Worm (Caenorhabditis elegans) whole organism, L4 larva: ENCODE data around the gene srxa-15.

Experiments
- T26A8.4 ChIP-seq: fragments of 200-800 bp; sonication (Bioruptor generic); IDR thresholded peaks from 2 replicates; pipeline ENCODE4 v1.3.6; 2022; ENCODE audit warnings: missing genetic modification characterization, missing compliant biosample characterization
- Y48G9A.11 ChIP-seq: fragments of 200-800 bp; sonication (Bioruptor generic); IDR thresholded peaks from 2 replicates; pipeline ENCODE4 v1.3.6; 2022; ENCODE audit warnings: missing genetic modification reagents, missing genetic modification characterization, missing compliant biosample characterization
- aha-1 ChIP-seq: fragments of 150-350 bp; peaks from one replicate; lab custom pipeline; 2014; ENCODE audit warnings: missing biosample characterization, missing genetic modification characterization
- aly-2 ChIP-seq: sonication (generic microtip); optimal IDR thresholded peaks from 2 replicates; lab custom pipeline; 2018; ENCODE audit warnings: missing biosample characterization, missing genetic modification characterization
- arid-1 ChIP-seq: fragments of 200-800 bp; sonication (Bioruptor generic); conservative IDR thresholded peaks from 2 replicates; pipeline ENCODE4 v1.3.6; 2022; ENCODE audit warnings: missing genetic modification reagents, missing genetic modification characterization, missing compliant biosample characterization
- dmd-6 ChIP-seq: fragments of 200-800 bp; sonication (Bioruptor generic); IDR thresholded peaks from 2 replicates; pipeline ENCODE4 v1.3.6; 2022; ENCODE audit warnings: missing genetic modification reagents, missing genetic modification characterization, missing compliant biosample characterization
- duxl-1 ChIP-seq: sonication (generic microtip); optimal IDR thresholded peaks from 2 replicates; lab custom pipeline; 2016; ENCODE audit warnings: mild to moderate bottlenecking, missing genetic modification characterization, moderate library complexity, missing compliant biosample characterization; ENCODE audit not compliant: poor library complexity
- fos-1 ChIP-seq: fragments of 150-350 bp; optimal IDR thresholded peaks from 2 replicates; lab custom pipeline; 2014; ENCODE audit warnings: missing biosample characterization, missing genetic modification characterization
- hlh-11 ChIP-seq: fragments of 200-800 bp; sonication (Bioruptor generic); optimal IDR thresholded peaks from 2 replicates; lab custom pipeline; 2018; ENCODE audit warnings: mild to moderate bottlenecking, missing genetic modification characterization, missing compliant biosample characterization
- hlh-30 ChIP-seq: sonication (generic microtip); optimal IDR thresholded peaks from 2 replicates; lab custom pipeline; 2017; ENCODE audit warnings: antibody characterized with exemption, mild to moderate bottlenecking, missing genetic modification characterization, missing compliant biosample characterization; ENCODE audit not compliant: insufficient read depth
- lim-7 ChIP-seq: fragments of 200-800 bp; sonication (Bioruptor generic); IDR thresholded peaks from 2 replicates; pipeline ENCODE4 v1.3.6; 2022; ENCODE audit warnings: missing genetic modification characterization, missing compliant biosample characterization
- lin-13 ChIP-seq: fragments of 150-350 bp; optimal IDR thresholded peaks from 2 replicates; lab custom pipeline; 2014; ENCODE audit warnings: missing biosample characterization, missing genetic modification reagents, missing genetic modification characterization
- lin-38 ChIP-seq: fragments of 200-800 bp; sonication (Bioruptor generic); IDR thresholded peaks from 2 replicates; pipeline ENCODE4 v1.3.6; 2022; ENCODE audit warnings: missing genetic modification reagents, missing genetic modification characterization, missing compliant biosample characterization
- lsy-2 ChIP-seq, 2 experiments: fragments of 150-350 bp in 1 of 2; sonication (generic microtip) in 1 of 2; optimal IDR thresholded peaks; 2 replicates each; lab custom pipeline; 2014 to 2017; ENCODE audit warnings: missing biosample characterization in 2 of 2, missing genetic modification characterization in 2 of 2
- madf-5 ChIP-seq, 2 experiments: fragments of 200-800 bp; sonication (Bioruptor generic); IDR thresholded peaks; 2 replicates each; pipeline ENCODE4 v1.3.6; 2022; ENCODE audit warnings: missing compliant biosample characterization in 2 of 2, missing genetic modification characterization in 2 of 2
- madf-9 ChIP-seq: fragments of 200-800 bp; sonication (Bioruptor generic); conservative IDR thresholded peaks from 2 replicates; pipeline ENCODE4 v1.3.6; 2022; ENCODE audit warnings: missing genetic modification reagents, missing genetic modification characterization, missing compliant biosample characterization
- nhr-102 ChIP-seq: sonication (generic microtip); optimal IDR thresholded peaks from 2 replicates; lab custom pipeline; 2016; ENCODE audit warnings: mild to moderate bottlenecking, missing genetic modification characterization, moderate library complexity, missing compliant biosample characterization
- nhr-11 ChIP-seq: fragments of 150-350 bp; optimal IDR thresholded peaks from 2 replicates; lab custom pipeline; 2014; ENCODE audit warnings: missing biosample characterization, missing genetic modification characterization
- nhr-111 ChIP-seq: fragments of 200-800 bp; sonication (Bioruptor generic); optimal IDR thresholded peaks from 2 replicates; lab custom pipeline; 2018; ENCODE audit warnings: mild to moderate bottlenecking, missing genetic modification characterization, missing compliant biosample characterization
- nhr-28 ChIP-seq: fragments of 150-350 bp; optimal IDR thresholded peaks from 2 replicates; lab custom pipeline; 2014; ENCODE audit warnings: missing biosample characterization, missing genetic modification characterization
- nhr-42 ChIP-seq: fragments of 200-800 bp; sonication (Bioruptor generic); IDR thresholded peaks from 2 replicates; pipeline ENCODE4 v1.3.6; 2022; ENCODE audit warnings: missing genetic modification characterization, missing compliant biosample characterization
- saeg-2 ChIP-seq: fragments of 200-800 bp; sonication (Bioruptor generic); IDR thresholded peaks from 2 replicates; pipeline ENCODE4 v1.3.6; 2022; ENCODE audit warnings: missing genetic modification reagents, missing genetic modification characterization, missing compliant biosample characterization
- sdz-12 ChIP-seq: fragments of 200-800 bp; sonication (Bioruptor generic); optimal IDR thresholded peaks from 2 replicates; lab custom pipeline; 2018; ENCODE audit warnings: mild to moderate bottlenecking, missing genetic modification characterization, missing compliant biosample characterization
- set-16 ChIP-seq: fragments of 200-800 bp; sonication (Bioruptor generic); IDR thresholded peaks from 2 replicates; pipeline ENCODE4 v1.3.6; 2022; ENCODE audit warnings: missing genetic modification reagents, missing genetic modification characterization, missing compliant biosample characterization
- unc-62 ChIP-seq, 3 experiments: fragments of 150-350 bp in 1 of 3; sonication (generic microtip); optimal IDR thresholded peaks in 2 of 3; peaks in 1 of 3; 1 replicate in 1 of 3; 2 replicates in 2 of 3; lab custom pipeline; 2014 to 2017; ENCODE audit warnings: missing biosample characterization in 3 of 3, missing genetic modification characterization in 3 of 3, missing genetic modification reagents in 3 of 3, missing genotype in 1 of 3
- zip-11 ChIP-seq: fragments of 200-800 bp; sonication (Bioruptor generic); IDR thresholded peaks from 2 replicates; pipeline ENCODE4 v1.3.6; 2022; ENCODE audit warnings: missing genetic modification characterization, missing compliant biosample characterization

Gene srxa-15

ce11 chrV:20660025-20660424 is 18.0 kb downstream of the srxa-15 start, which contains the start of gene W01F3.2:
TSS of gene W01F3.2 (plus strand) at chrV:20660325.
- TF ChIP-seq hlh-11 (tag; lab: Kevin White, UChicago) = peak; percentile 21
- peak; percentile 14; the same call in 1 of the 2 replicates for TF ChIP-seq dmd-6 (GFP tag; lab: Robert Waterston, UW)
- no peak for TF ChIP-seq saeg-2 (GFP tag; lab: Robert Waterston, UW)
- peak; percentile 29 for TF ChIP-seq hlh-30
- peak; percentile 36 for TF ChIP-seq nhr-28 (tag; lab: Kevin White, UChicago)

- TF ChIP-seq unc-62 (GFP tag; optimal IDR thresholded peaks at IDR 0.05 in 1 of 2; lab: Kevin White, UChicago) (peak in 1 of 2 experiments; percentile 15), unc-62 (tag; optimal IDR thresholded peaks at IDR 0.05; lab: Kevin White, UChicago) (no peak), madf-5 (GFP tag; IDR thresholded peaks at IDR 0.05; lab: Robert Waterston, UW) (no peak)
- TF ChIP-seq, all 104 proteins: peak for 1
Measured at ce11 chrV:20662474-20662873, 20.5 kb downstream of the srxa-15 start.

ce11 chrV:20663736-20664135 is 21.7 kb downstream of the srxa-15 start:
- TF ChIP-seq nhr-102 (tag; lab: Kevin White, UChicago) (no peak), aly-2 (no peak), aha-1 (peak; percentile 55), fos-1 (tag; lab: Kevin White, UChicago) (no peak), duxl-1 (tag; lab: Kevin White, UChicago) (no peak), nhr-42 (GFP tag; lab: Robert Waterston, UW) (no peak)

- TF ChIP-seq aha-1 = peak; percentile 40
- peak; percentile 5 for TF ChIP-seq hlh-11 (tag; lab: Kevin White, UChicago)
- TF ChIP-seq sdz-12 (GFP tag; lab: Kevin White, UChicago) = no peak
- TF ChIP-seq, all 104 proteins: peak for 2
Measured at ce11 chrV:20664930-20665329, 22.9 kb downstream of the srxa-15 start.

ce11 chrV:20666905-20667304 is 24.9 kb downstream of the srxa-15 start, which contains the start of gene mlt-11:
TSS of gene mlt-11 (plus strand) at chrV:20667205.
- TF ChIP-seq lsy-2 (tag; optimal IDR thresholded peaks at IDR 0.05; lab: Kevin White, UChicago) (no peak), aha-1 (peak; percentile 33)

- TF ChIP-seq set-16 (GFP tag; lab: Robert Waterston, UW) (peak; percentile 29; the same call in 1 of the 2 replicates), lim-7 (GFP tag; lab: Robert Waterston, UW) (peak; percentile 36; the same call in 1 of the 2 replicates), T26A8.4 (GFP tag; lab: Robert Waterston, UW) (no peak), madf-9 (GFP tag; lab: Robert Waterston, UW) (0 out of 2 replicates have a peak, but pooled peaks have one; percentile 9)
Measured at ce11 chrV:20670625-20671024, 28.6 kb downstream of the srxa-15 start.

- TF ChIP-seq unc-62 (GFP tag; optimal IDR thresholded peaks at IDR 0.05 in 1 of 2; lab: Kevin White, UChicago) (peak in 1 of 2 experiments; percentile 92), unc-62 (tag; optimal IDR thresholded peaks at IDR 0.05; lab: Kevin White, UChicago) (no peak), lin-13 (no peak)
Measured at ce11 chrV:20680189-20680588, 38.2 kb downstream of the srxa-15 start.

- TF ChIP-seq unc-62 (GFP tag; optimal IDR thresholded peaks at IDR 0.05 in 1 of 2; lab: Kevin White, UChicago) (peak in 1 of 2 experiments; percentile 10), unc-62 (tag; optimal IDR thresholded peaks at IDR 0.05; lab: Kevin White, UChicago) (no peak), lin-38 (no peak), nhr-11 (tag; lab: Kevin White, UChicago) (no peak), aha-1 (peak; percentile 36), set-16 (GFP tag; lab: Robert Waterston, UW) (no peak)
Measured at ce11 chrV:20681120-20681519, 39.1 kb downstream of the srxa-15 start, which contains the start of gene srsx-35. TSS of gene srsx-35 (plus strand) at chrV:20681420.

- TF ChIP-seq zip-11 = no peak
- no peak for TF ChIP-seq arid-1
- no peak for TF ChIP-seq nhr-111 (GFP tag; lab: Kevin White, UChicago)
- TF ChIP-seq Y48G9A.11 (GFP tag; lab: Robert Waterston, UW) = 0 out of 2 replicates have a peak, but pooled peaks have one; percentile 32
- peak; percentile 63 for TF ChIP-seq set-16 (GFP tag; lab: Robert Waterston, UW)
- TF ChIP-seq, all 104 proteins: peak for 2
Measured at ce11 chrV:20681824-20682223, 39.8 kb downstream of the srxa-15 start.
